Worm (Caenorhabditis elegans) whole organism, L4 larva: ENCODE results near the gene gtf-2H4.

Experiments used
- ama-1 ChIP-seq: fragments of 150-350 bp; optimal IDR thresholded peaks from 2 replicates; lab custom pipeline; 2014; ENCODE audit warnings: inconsistent platforms, mixed read lengths
- egl-27 ChIP-seq: sonication (generic microtip); optimal IDR thresholded peaks from 3 replicates; lab custom pipeline; 2017; ENCODE audit warnings: missing biosample characterization, missing genetic modification reagents, missing genetic modification characterization
- fkh-10 ChIP-seq: fragments of 150-350 bp; optimal IDR thresholded peaks from 2 replicates; lab custom pipeline; 2014; ENCODE audit warnings: missing biosample characterization, missing genetic modification reagents, missing genetic modification characterization
- lsy-2 ChIP-seq, 2 experiments: fragments of 150-350 bp in 1 of 2; sonication (generic microtip) in 1 of 2; optimal IDR thresholded peaks; 2 replicates each; lab custom pipeline; 2014 to 2017; ENCODE audit warnings: missing biosample characterization in 2 of 2, missing genetic modification characterization in 2 of 2
- mdl-1 ChIP-seq, 2 experiments: fragments of 150-350 bp in 1 of 2; sonication (generic microtip) in 1 of 2; optimal IDR thresholded peaks; 2 replicates each; lab custom pipeline; 2014 to 2017; ENCODE audit warnings: missing biosample characterization in 2 of 2, missing genetic modification characterization in 2 of 2
- nhr-25 ChIP-seq: sonication (generic microtip); optimal IDR thresholded peaks from 2 replicates; lab custom pipeline; 2017; ENCODE audit warnings: missing genetic modification characterization, mild to moderate bottlenecking, missing compliant biosample characterization, antibody characterized with exemption, moderate library complexity, borderline replicate concordance; ENCODE audit not compliant: insufficient read depth
- nhr-77 ChIP-seq: fragments of 150-350 bp; optimal IDR thresholded peaks from 2 replicates; lab custom pipeline; 2014; ENCODE audit warnings: missing biosample characterization, missing genetic modification characterization
- rbr-2 ChIP-seq: sonication (generic microtip); optimal IDR thresholded peaks from 2 replicates; lab custom pipeline; 2016; ENCODE audit warnings: missing genotype, missing genetic modification characterization, missing compliant biosample characterization
- zag-1 ChIP-seq: fragments of 150-350 bp; optimal IDR thresholded peaks from 2 replicates; lab custom pipeline; 2014; ENCODE audit warnings: missing biosample characterization, missing genetic modification characterization

DNA sequence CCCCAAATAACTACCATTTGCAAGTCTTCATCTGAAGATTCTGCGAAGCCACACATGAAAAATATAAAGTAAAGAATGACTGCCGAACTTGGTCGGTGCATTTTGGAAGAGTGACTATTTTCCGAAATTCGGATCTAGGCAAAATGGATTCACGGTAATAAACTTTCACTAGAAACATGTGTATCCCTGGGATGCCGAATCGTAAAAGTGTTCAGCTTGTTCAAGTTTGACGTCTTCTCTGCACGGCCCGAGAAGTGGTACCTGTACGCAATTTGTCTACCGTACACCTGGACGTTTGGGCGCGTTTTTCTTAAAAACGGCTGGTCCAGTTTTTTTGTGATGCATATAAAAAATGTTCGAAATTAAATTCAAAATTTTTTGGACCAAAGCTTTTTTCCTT lies 8.5 kb downstream of the gtf-2H4 start, which contains the start of gene Y73F8A.23:
- TF ChIP-seq egl-27 (no peak), lsy-2 (tag; optimal IDR thresholded peaks at IDR 0.05; lab: Kevin White, UChicago) (no peak), fkh-10 (GFP tag; lab: Kevin White, UChicago) (no peak), ama-1 (lab: Kevin White, UChicago) (no peak), nhr-25 (no peak), rbr-2 (tag; lab: Kevin White, UChicago) (no peak), nhr-77 (tag; lab: Kevin White, UChicago) (no peak), zag-1 (tag; lab: Kevin White, UChicago) (no peak), mdl-1 (tag; optimal IDR thresholded peaks at IDR 0.05; lab: Kevin White, UChicago) (no peak)
